Fruit fly (Drosophila melanogaster) whole organism, embryonic: Measurements from ENCODE around the gene drm.

Experiments
- Adf1 ChIP-seq: fragments of 200-800 bp; sonication (Bioruptor generic); IDR thresholded peaks from 2 replicates; pipeline ENCODE4 v1.3.6; 2022; ENCODE audit warnings: missing biosample characterization, missing genetic modification characterization
- B-H1 ChIP-seq: fragments of 200-800 bp; sonication (Bioruptor generic); IDR thresholded peaks from 3 replicates; pipeline ENCODE4 v1.3.6; 2022; ENCODE audit warnings: missing biosample characterization, missing genetic modification characterization
- B-H2 ChIP-seq: fragments of 200-800 bp; sonication (Bioruptor generic); optimal IDR thresholded peaks from 2 replicates; lab custom pipeline; 2018; ENCODE audit warnings: missing biosample characterization, mild to moderate bottlenecking, missing genetic modification characterization
- C15 ChIP-seq: fragments of 200-800 bp; sonication (Bioruptor generic); IDR thresholded peaks from 3 replicates; pipeline ENCODE4 v1.3.6; 2022; ENCODE audit warnings: missing biosample characterization, missing genetic modification characterization
- CG13894 ChIP-seq: fragments of 200-800 bp; sonication (Bioruptor generic); optimal IDR thresholded peaks from 3 replicates; lab custom pipeline; 2018; ENCODE audit warnings: missing biosample characterization, mild to moderate bottlenecking, missing genetic modification characterization, moderate library complexity
- CG16779 ChIP-seq: fragments of 200-800 bp; sonication (Bioruptor generic); IDR thresholded peaks from 2 replicates; pipeline ENCODE4 v1.3.6; 2022; ENCODE audit warnings: missing biosample characterization, missing genetic modification characterization
- CG17385 ChIP-seq: fragments of 200-800 bp; sonication (Bioruptor generic); optimal IDR thresholded peaks from 3 replicates; lab custom pipeline; 2018; ENCODE audit warnings: missing biosample characterization, mild to moderate bottlenecking, missing genetic modification characterization
- CG18599 ChIP-seq: fragments of 200-800 bp; sonication (Bioruptor generic); optimal IDR thresholded peaks from 3 replicates; lab custom pipeline; 2017; ENCODE audit warnings: missing biosample characterization, missing genetic modification characterization, mild to moderate bottlenecking, moderate library complexity, missing genetic modification reagents
- CG2712 ChIP-seq: fragments of 200-800 bp; optimal IDR thresholded peaks from 3 replicates; lab custom pipeline; 2019; ENCODE audit warnings: missing biosample characterization, mild to moderate bottlenecking, missing genetic modification characterization, moderate library complexity
- CG3163 ChIP-seq: fragments of 200-800 bp; sonication (Bioruptor generic); optimal IDR thresholded peaks from 3 replicates; lab custom pipeline; 2016; ENCODE audit warnings: missing biosample characterization, missing genetic modification characterization
- CG32532 ChIP-seq: fragments of 200-800 bp; sonication (Bioruptor generic); IDR thresholded peaks from 2 replicates; pipeline ENCODE4 v1.3.6; 2022; ENCODE audit warnings: missing biosample characterization, missing genetic modification characterization
- CG34224 ChIP-seq: fragments of 200-800 bp; sonication (Bioruptor generic); IDR thresholded peaks from 3 replicates; pipeline ENCODE4 v1.3.6; 2022; ENCODE audit warnings: missing biosample characterization, missing genetic modification characterization; ENCODE audit not compliant: partially characterized antibody
- CG7745 ChIP-seq: fragments of 200-800 bp; sonication (Bioruptor generic); optimal IDR thresholded peaks from 2 replicates; lab custom pipeline; 2018; ENCODE audit warnings: missing biosample characterization, mild to moderate bottlenecking, missing genetic modification characterization, moderate library complexity
- CG8359 ChIP-seq: fragments of 200-800 bp; sonication (Bioruptor generic); optimal IDR thresholded peaks from 2 replicates; lab custom pipeline; 2017; ENCODE audit warnings: missing biosample characterization, mild to moderate bottlenecking, missing genetic modification characterization, borderline replicate concordance
- CG8478 ChIP-seq: fragments of >200 bp; optimal IDR thresholded peaks from 2 replicates; lab custom pipeline; 2018
- Dip3 ChIP-seq: fragments of 200-800 bp; sonication (Bioruptor generic); optimal IDR thresholded peaks from 3 replicates; lab custom pipeline; 2016; ENCODE audit warnings: missing biosample characterization, missing genetic modification characterization
- Doc2 ChIP-seq: fragments of 200-800 bp; sonication (Bioruptor generic); IDR thresholded peaks from 2 replicates; pipeline ENCODE4 v1.3.6; 2022; ENCODE audit warnings: missing biosample characterization, missing genetic modification characterization
- Gsc ChIP-seq: fragments of 200-800 bp; sonication (Bioruptor generic); IDR thresholded peaks from 2 replicates; pipeline ENCODE4 v1.3.6; 2022; ENCODE audit warnings: missing biosample characterization, missing genetic modification characterization
- H2.0 ChIP-seq: fragments of 200-800 bp; sonication (Bioruptor generic); IDR thresholded peaks from 2 replicates; pipeline ENCODE4 v1.3.6; 2022; ENCODE audit warnings: missing biosample characterization, missing genetic modification characterization
- Hr78 ChIP-seq, 2 experiments: fragments of 200-800 bp in 1 of 2; fragments of >200 bp in 1 of 2; sonication (Bioruptor generic) in 1 of 2; optimal IDR thresholded peaks; 2 replicates each; lab custom pipeline; 2017 to 2019; ENCODE audit warnings: missing biosample characterization in 2 of 2, missing genetic modification characterization in 2 of 2, mild to moderate bottlenecking in 1 of 2, moderate library complexity in 1 of 2
- Myb ChIP-seq: fragments of 200-800 bp; sonication (Bioruptor generic); optimal IDR thresholded peaks from 2 replicates; lab custom pipeline; 2016; ENCODE audit warnings: missing biosample characterization, missing genetic modification characterization
- NFAT ChIP-seq: fragments of 200-800 bp; sonication (Bioruptor generic); IDR thresholded peaks from 2 replicates; pipeline ENCODE4 v1.3.6; 2022; ENCODE audit warnings: missing biosample characterization, missing genetic modification characterization
- Nf-YB ChIP-seq: fragments of 200-800 bp; sonication (Bioruptor generic); optimal IDR thresholded peaks from 3 replicates; lab custom pipeline; 2019; ENCODE audit warnings: missing biosample characterization, mild to moderate bottlenecking, missing genetic modification characterization, moderate library complexity
- Nf-YC ChIP-seq: fragments of 200-800 bp; optimal IDR thresholded peaks from 3 replicates; lab custom pipeline; 2019; ENCODE audit warnings: missing biosample characterization, mild to moderate bottlenecking, missing genetic modification characterization, moderate library complexity
- Optix ChIP-seq: fragments of 200-800 bp; sonication (Bioruptor generic); IDR thresholded peaks from 3 replicates; pipeline ENCODE4 v1.3.6; 2022; ENCODE audit warnings: missing biosample characterization, missing genetic modification characterization
- Six4 ChIP-seq: fragments of 200-800 bp; sonication (Bioruptor generic); optimal IDR thresholded peaks from 2 replicates; lab custom pipeline; 2016; ENCODE audit warnings: missing biosample characterization, missing genetic modification characterization
- Sry-β ChIP-seq: fragments of 200-800 bp; sonication (Bioruptor generic); optimal IDR thresholded peaks from 2 replicates; lab custom pipeline; 2018; ENCODE audit warnings: missing biosample characterization, mild to moderate bottlenecking, missing genetic modification characterization, moderate library complexity
- Ssrp ChIP-seq: fragments of 200-800 bp; sonication (Bioruptor generic); optimal IDR thresholded peaks from 2 replicates; lab custom pipeline; 2018; ENCODE audit warnings: missing biosample characterization, mild to moderate bottlenecking, missing genetic modification characterization, moderate library complexity
- ac ChIP-seq: fragments of 200-800 bp; sonication (Bioruptor generic); optimal IDR thresholded peaks from 3 replicates; lab custom pipeline; 2017; ENCODE audit warnings: missing biosample characterization, mild to moderate bottlenecking, missing genetic modification characterization
- amos ChIP-seq: fragments of 200-800 bp; sonication (Bioruptor generic); IDR thresholded peaks from 2 replicates; pipeline ENCODE4 v1.3.6; 2022; ENCODE audit warnings: missing biosample characterization, missing genetic modification characterization; ENCODE audit not compliant: partially characterized antibody
- chif ChIP-seq, 2 experiments: fragments of 200-800 bp; sonication (Bioruptor generic); optimal IDR thresholded peaks; 3 replicates each; lab custom pipeline; 2016; ENCODE audit warnings: missing biosample characterization in 2 of 2, missing genetic modification characterization in 2 of 2
- crol ChIP-seq: fragments of 200-800 bp; sonication (Bioruptor generic); IDR thresholded peaks from 2 replicates; pipeline ENCODE4 v1.3.6; 2022; ENCODE audit warnings: missing biosample characterization, missing genetic modification characterization
- da ChIP-seq: fragments of 200-800 bp; sonication (Bioruptor generic); optimal IDR thresholded peaks from 2 replicates; lab custom pipeline; 2016; ENCODE audit warnings: missing biosample characterization, missing genetic modification characterization
- grau ChIP-seq: fragments of 200-800 bp; optimal IDR thresholded peaks from 3 replicates; lab custom pipeline; 2019; ENCODE audit warnings: missing biosample characterization, mild to moderate bottlenecking, missing genetic modification characterization, moderate library complexity
- grn ChIP-seq: fragments of 200-800 bp; sonication (Bioruptor generic); optimal IDR thresholded peaks from 3 replicates; lab custom pipeline; 2017; ENCODE audit warnings: missing biosample characterization, missing genetic modification characterization
- kay ChIP-seq: fragments of 200-800 bp; sonication (Bioruptor generic); optimal IDR thresholded peaks from 2 replicates; lab custom pipeline; 2016; ENCODE audit warnings: missing biosample characterization, missing genetic modification characterization
- kni ChIP-seq: fragments of 200-800 bp; sonication (Bioruptor generic); optimal IDR thresholded peaks from 3 replicates; lab custom pipeline; 2017; ENCODE audit warnings: mild to moderate bottlenecking, missing biosample characterization, missing genetic modification reagents, missing genetic modification characterization
- pfk ChIP-seq: fragments of 200-800 bp; sonication (Bioruptor generic); optimal IDR thresholded peaks from 2 replicates; lab custom pipeline; 2018; ENCODE audit warnings: missing biosample characterization, mild to moderate bottlenecking, missing genetic modification characterization, moderate library complexity
- pita ChIP-seq: fragments of 200-800 bp; sonication (Bioruptor generic); optimal IDR thresholded peaks from 2 replicates; lab custom pipeline; 2017; ENCODE audit warnings: missing biosample characterization, mild to moderate bottlenecking, missing genetic modification characterization
- pros ChIP-seq: fragments of 200-800 bp; sonication (Bioruptor generic); optimal IDR thresholded peaks from 3 replicates; lab custom pipeline; 2019; ENCODE audit warnings: missing biosample characterization, mild to moderate bottlenecking, missing genetic modification characterization, moderate library complexity
- sd ChIP-seq: fragments of 200-800 bp; sonication (Bioruptor generic); optimal IDR thresholded peaks from 3 replicates; lab custom pipeline; 2018; ENCODE audit warnings: missing biosample characterization, mild to moderate bottlenecking, missing genetic modification characterization, moderate library complexity
- sens ChIP-seq: fragments of 200-800 bp; sonication (Bioruptor generic); peaks from one replicate; lab custom pipeline; 2016; ENCODE audit warnings: missing biosample characterization, missing genetic modification characterization
- seq ChIP-seq: fragments of 200-800 bp; sonication (Bioruptor generic); IDR thresholded peaks from 2 replicates; pipeline ENCODE4 v1.3.6; 2022; ENCODE audit warnings: missing biosample characterization, missing genetic modification characterization
- sob ChIP-seq: fragments of 200-800 bp; sonication (Bioruptor generic); IDR thresholded peaks from 2 replicates; pipeline ENCODE4 v1.3.6; 2022; ENCODE audit warnings: missing biosample characterization, missing genetic modification characterization
- sqz ChIP-seq: fragments of 200-800 bp; sonication (Bioruptor generic); optimal IDR thresholded peaks from 3 replicates; lab custom pipeline; 2018; ENCODE audit warnings: missing biosample characterization, mild to moderate bottlenecking, missing genetic modification characterization
- vvl ChIP-seq: fragments of 200-800 bp; sonication (Bioruptor generic); IDR thresholded peaks from 2 replicates; pipeline ENCODE4 v1.3.6; 2022; ENCODE audit warnings: missing biosample characterization, missing genetic modification characterization

The drm gene

DNA sequence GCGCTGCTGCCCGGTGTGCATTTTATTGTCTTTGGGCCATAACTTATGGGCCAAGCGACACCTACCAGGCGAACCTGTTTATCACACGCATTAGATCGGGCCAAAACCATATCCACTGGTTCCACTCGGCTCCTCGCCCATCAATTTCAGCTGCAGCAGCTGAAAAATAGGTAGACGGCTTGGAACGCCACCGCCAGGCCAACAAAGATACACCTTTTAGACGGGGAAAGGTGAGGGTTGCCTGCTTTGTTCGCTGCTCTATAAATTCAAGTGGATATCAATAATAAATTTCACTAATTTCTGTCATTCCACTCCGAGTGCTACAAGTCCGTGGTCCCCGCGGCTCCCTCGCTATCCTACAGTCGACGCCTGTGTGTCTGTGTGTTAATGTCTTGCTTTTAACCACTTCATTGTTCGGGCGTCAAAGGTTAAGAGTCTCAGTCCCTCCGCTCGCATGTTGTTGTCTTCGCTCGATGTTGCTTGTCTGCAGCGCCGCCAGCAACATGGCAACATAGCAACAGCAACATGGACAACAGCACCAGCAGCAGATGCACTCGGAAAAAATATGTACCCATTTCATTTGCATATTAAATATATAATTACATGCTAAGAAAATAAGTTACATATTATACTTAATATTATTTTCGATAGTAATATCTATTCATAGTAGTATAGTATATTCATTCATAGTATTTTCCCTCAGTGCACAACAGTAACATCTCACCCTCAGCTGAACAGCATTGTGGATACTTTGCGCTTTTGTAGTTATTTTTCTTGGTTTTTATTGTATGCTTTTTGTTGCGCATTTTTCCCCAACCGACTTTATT lies 49.1 kb downstream of the drm start (continued):
- no peak for TF ChIP-seq CG34224
- TF ChIP-seq kay (GFP tag; lab: Kevin White, UChicago): peak; percentile 26
- peak; percentile 97 for TF ChIP-seq CG2712
- TF ChIP-seq CG8359 (GFP tag; lab: Kevin White, UChicago): peak; percentile 79
- TF ChIP-seq grau (tag; lab: Kevin White, UChicago): peak; percentile 86

DNA sequence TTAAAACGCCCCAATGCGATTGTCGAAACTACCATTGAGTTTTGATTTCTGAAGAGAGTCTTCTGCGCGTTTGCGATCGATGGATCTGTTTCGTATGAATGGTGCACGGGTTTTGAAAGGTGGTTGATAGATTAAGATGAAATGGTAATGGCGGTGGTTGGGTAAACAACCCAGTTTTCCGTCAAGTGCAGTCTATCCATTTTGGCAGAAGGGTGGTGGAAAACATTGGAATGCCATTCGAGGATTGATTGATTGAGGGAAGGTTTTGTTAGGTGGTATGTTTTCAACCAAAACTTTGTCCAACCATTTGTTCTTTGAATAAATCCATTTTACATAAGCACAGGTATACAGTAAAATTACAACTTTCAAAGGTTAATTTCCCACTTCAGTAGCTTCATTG lies 49.8 kb downstream of the drm start:
- TF ChIP-seq Adf1 (GFP tag; lab: Robert Waterston, UW) (no peak), seq (GFP tag; lab: Robert Waterston, UW) (peak; percentile 7; the same call in 1 of the 2 replicates), CG17385 (no peak), CG16779 (GFP tag; lab: Robert Waterston, UW) (no peak), Nf-YC (tag; lab: Kevin White, UChicago) (peak; percentile 65), Nf-YB (GFP tag; lab: Kevin White, UChicago) (peak; percentile 87)

DNA sequence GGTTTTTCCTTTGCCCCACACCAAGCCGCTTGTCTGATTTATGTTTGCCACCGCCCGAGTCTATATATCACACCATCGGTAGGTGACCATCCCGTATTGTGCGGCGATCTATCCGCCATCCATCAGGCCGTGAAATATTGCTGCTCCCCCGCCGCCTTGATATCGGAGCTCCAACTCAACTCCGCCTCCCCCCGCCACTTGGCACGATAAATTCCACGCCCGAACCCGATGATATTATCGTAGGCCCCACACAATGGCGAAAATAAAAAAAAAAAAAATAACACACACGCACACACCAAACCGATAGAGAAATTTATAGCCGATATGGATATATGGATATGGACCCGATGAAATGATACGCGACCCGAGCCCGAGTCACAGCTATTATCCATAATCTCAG lies 51.8 kb downstream of the drm start:
- TF ChIP-seq pita (no peak), vvl (GFP tag; lab: Robert Waterston, UW) (no peak), CG8478 (no peak), sens (peak; percentile 17), CG18599 (no peak), chif (GFP tag; optimal IDR thresholded peaks at IDR 0.05; lab: Kevin White, UChicago) (no peak), sob (0 out of 2 replicates have a peak, but pooled peaks have one; percentile 18), C15 (GFP tag; lab: Robert Waterston, UW) (no peak), sqz (GFP tag; lab: Kevin White, UChicago) (peak; percentile 26), kni (peak; percentile 61), grn (GFP tag; lab: Kevin White, UChicago) (peak; percentile 45), Hr78 (GFP tag; optimal IDR thresholded peaks at IDR 0.05; lab: Kevin White, UChicago) (no peak), Doc2 (GFP tag; lab: Robert Waterston, UW) (no peak), Optix (GFP tag; lab: Robert Waterston, UW) (no peak), CG13894 (tag; lab: Kevin White, UChicago) (peak; percentile 26), amos (no peak), Ssrp (tag; lab: Kevin White, UChicago) (no peak), pfk (GFP tag; lab: Kevin White, UChicago) (no peak), crol (GFP tag; lab: Robert Waterston, UW) (peak; percentile 59; the same call in 1 of the 2 replicates), sd (tag; lab: Kevin White, UChicago) (peak; percentile 68)

DNA sequence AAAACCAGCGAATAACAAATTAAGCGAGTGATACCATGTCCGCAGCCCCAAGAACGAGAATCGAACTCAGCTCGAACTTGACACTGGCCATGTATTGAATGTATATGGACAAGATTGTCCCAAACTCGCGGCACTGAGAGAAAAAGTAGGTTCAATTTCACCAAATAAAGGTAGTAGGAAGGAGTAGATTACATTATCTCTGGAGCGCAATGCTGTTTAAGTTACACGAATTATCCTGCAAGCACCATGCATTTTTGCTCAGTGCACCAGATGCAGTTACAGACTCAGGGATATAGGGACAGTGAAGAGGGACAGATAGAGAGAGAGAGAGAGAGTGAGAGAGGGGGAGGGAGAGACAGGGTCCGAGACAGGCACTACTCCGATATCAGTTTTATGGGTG lies 55.0 kb downstream of the drm start:
- TF ChIP-seq Dip3: no peak
- no peak for TF ChIP-seq B-H2 (GFP tag; lab: Kevin White, UChicago)
- TF ChIP-seq CG32532 (GFP tag; lab: Robert Waterston, UW): no peak
- TF ChIP-seq pros: no peak
- TF ChIP-seq Sry-β (GFP tag; lab: Kevin White, UChicago): no peak
- peak; percentile 24 for TF ChIP-seq Six4
- TF ChIP-seq CG7745 (tag; lab: Kevin White, UChicago): no peak
- TF ChIP-seq Hr78 (GFP tag; optimal IDR thresholded peaks at IDR 0.05; lab: Kevin White, UChicago): no peak
- TF ChIP-seq Optix (GFP tag; lab: Robert Waterston, UW): no peak
- TF ChIP-seq B-H1 (GFP tag; lab: Robert Waterston, UW): peak; percentile 16; the same call in 1 of the 3 replicates
- TF ChIP-seq ac (GFP tag; lab: Kevin White, UChicago): peak; percentile 54
- TF ChIP-seq kay (GFP tag; lab: Kevin White, UChicago): no peak
- TF ChIP-seq Myb (GFP tag; lab: Kevin White, UChicago): no peak
- no peak for TF ChIP-seq NFAT (GFP tag; lab: Robert Waterston, UW)
- TF ChIP-seq H2.0: no peak
- no peak for TF ChIP-seq CG3163
- no peak for TF ChIP-seq da
- no peak for TF ChIP-seq CG17385
- no peak for TF ChIP-seq CG8478
- peak; percentile 46; the same call in 1 of the 2 replicates for TF ChIP-seq Gsc (GFP tag; lab: Robert Waterston, UW)
